Worm (Caenorhabditis elegans) whole organism, L3 larva: ENCODE results near the gene fip-1.

Experiments
- R02D3.7 ChIP-seq: fragments of 150-350 bp; optimal IDR thresholded peaks from 2 replicates; lab custom pipeline; 2014; ENCODE audit warnings: missing biosample characterization, missing genetic modification characterization
- ZK546.5 ChIP-seq: sonication (generic microtip); optimal IDR thresholded peaks from 2 replicates; lab custom pipeline; 2017; ENCODE audit warnings: missing biosample characterization, missing genetic modification characterization
- aly-2 ChIP-seq: fragments of 150-350 bp; optimal IDR thresholded peaks from 2 replicates; lab custom pipeline; 2014; ENCODE audit warnings: missing biosample characterization, missing genetic modification characterization
- ama-1 ChIP-seq: fragments of 150-350 bp; optimal IDR thresholded peaks from 2 replicates; lab custom pipeline; 2018
- ceh-16 ChIP-seq: sonication (generic microtip); optimal IDR thresholded peaks from 2 replicates; lab custom pipeline; 2017; ENCODE audit warnings: missing biosample characterization, missing genetic modification characterization
- ceh-28 ChIP-seq: fragments of 150-350 bp; optimal IDR thresholded peaks from 2 replicates; lab custom pipeline; 2014; ENCODE audit warnings: missing biosample characterization, missing genetic modification reagents, missing genetic modification characterization
- ceh-82 ChIP-seq: fragments of 150-350 bp; optimal IDR thresholded peaks from 2 replicates; lab custom pipeline; 2014; ENCODE audit warnings: missing biosample characterization, missing genetic modification characterization
- ceh-9 ChIP-seq: sonication (generic microtip); optimal IDR thresholded peaks from 2 replicates; lab custom pipeline; 2018; ENCODE audit warnings: missing biosample characterization, missing genetic modification characterization
- daf-12 ChIP-seq: fragments of 150-350 bp; optimal IDR thresholded peaks from 2 replicates; lab custom pipeline; 2014; ENCODE audit warnings: missing biosample characterization, missing genetic modification reagents, missing genetic modification characterization
- egl-27 ChIP-seq: sonication (generic microtip); optimal IDR thresholded peaks from 4 replicates; lab custom pipeline; 2017; ENCODE audit warnings: missing biosample characterization, missing genetic modification reagents, missing genetic modification characterization
- egl-5 ChIP-seq: fragments of 150-350 bp; optimal IDR thresholded peaks from 2 replicates; lab custom pipeline; 2017; ENCODE audit warnings: missing biosample characterization, missing genetic modification reagents, missing genetic modification characterization, inconsistent platforms
- elt-2 ChIP-seq: sonication (generic microtip); optimal IDR thresholded peaks from 2 replicates; lab custom pipeline; 2016; ENCODE audit warnings: missing genetic modification reagents, mild to moderate bottlenecking, missing genetic modification characterization, missing compliant biosample characterization
- elt-3 ChIP-seq, 3 experiments: fragments of 150-350 bp in 1 of 3; sonication (generic microtip) in 2 of 3; optimal IDR thresholded peaks; 2 replicates in 2 of 3; 4 replicates in 1 of 3; lab custom pipeline; 2014 to 2017; ENCODE audit warnings: missing biosample characterization in 3 of 3, missing genetic modification characterization in 3 of 3
- eor-1 ChIP-seq, 2 experiments: fragments of 150-350 bp; optimal IDR thresholded peaks; 2 replicates each; lab custom pipeline; 2014 to 2018; ENCODE audit warnings: missing biosample characterization in 2 of 2, missing genetic modification characterization in 2 of 2
- fkh-10 ChIP-seq: sonication (generic microtip); optimal IDR thresholded peaks from 2 replicates; lab custom pipeline; 2017; ENCODE audit warnings: missing biosample characterization, missing genetic modification reagents, missing genetic modification characterization
- fkh-2 ChIP-seq: fragments of 150-350 bp; optimal IDR thresholded peaks from 2 replicates; lab custom pipeline; 2014; ENCODE audit warnings: missing biosample characterization, missing genetic modification reagents, missing genetic modification characterization
- fos-1 ChIP-seq: fragments of 150-350 bp; optimal IDR thresholded peaks from 2 replicates; lab custom pipeline; 2014; ENCODE audit warnings: missing biosample characterization, missing genetic modification characterization
- hmg-11 ChIP-seq: sonication (generic microtip); optimal IDR thresholded peaks from 2 replicates; lab custom pipeline; 2016; ENCODE audit warnings: missing genetic modification characterization, missing compliant biosample characterization
- jun-1 ChIP-seq: fragments of 150-350 bp; optimal IDR thresholded peaks from 2 replicates; lab custom pipeline; 2014; ENCODE audit warnings: missing biosample characterization, missing genetic modification reagents, missing genetic modification characterization
- lin-39 ChIP-seq: fragments of 150-350 bp; optimal IDR thresholded peaks from 2 replicates; lab custom pipeline; 2018; ENCODE audit warnings: missing biosample characterization, missing genetic modification reagents, missing genetic modification characterization
- mdl-1 ChIP-seq: fragments of 150-350 bp; optimal IDR thresholded peaks from 2 replicates; lab custom pipeline; 2014; ENCODE audit warnings: missing biosample characterization, missing genetic modification characterization
- mml-1 ChIP-seq: fragments of 150-350 bp; sonication (generic microtip); optimal IDR thresholded peaks from 3 replicates; lab custom pipeline; 2014; ENCODE audit warnings: missing biosample characterization, missing genetic modification characterization
- nfya-1 ChIP-seq: sonication (generic microtip); optimal IDR thresholded peaks from 2 replicates; lab custom pipeline; 2017; ENCODE audit warnings: missing genetic modification characterization, mild to moderate bottlenecking, missing compliant biosample characterization, antibody characterized with exemption, moderate library complexity; ENCODE audit not compliant: insufficient read depth
- nhr-11 ChIP-seq: fragments of 150-350 bp; optimal IDR thresholded peaks from 2 replicates; lab custom pipeline; 2014; ENCODE audit warnings: missing biosample characterization, missing genetic modification characterization
- nhr-12 ChIP-seq: fragments of 150-350 bp; optimal IDR thresholded peaks from 2 replicates; lab custom pipeline; 2014; ENCODE audit warnings: missing biosample characterization, missing genetic modification characterization
- nhr-237 ChIP-seq: fragments of 150-350 bp; optimal IDR thresholded peaks from 2 replicates; lab custom pipeline; 2014; ENCODE audit warnings: missing biosample characterization, missing genetic modification characterization
- nhr-25 ChIP-seq: sonication (generic microtip); optimal IDR thresholded peaks from 2 replicates; lab custom pipeline; 2017; ENCODE audit warnings: missing biosample characterization, missing genetic modification characterization
- nhr-28 ChIP-seq: fragments of 150-350 bp; optimal IDR thresholded peaks from 2 replicates; lab custom pipeline; 2014; ENCODE audit warnings: missing biosample characterization, missing genetic modification characterization
- nhr-43 ChIP-seq: sonication (generic microtip); optimal IDR thresholded peaks from 2 replicates; lab custom pipeline; 2016; ENCODE audit warnings: mild to moderate bottlenecking, missing genetic modification characterization, missing compliant biosample characterization; ENCODE audit not compliant: poor library complexity, severe bottlenecking
- nhr-67 ChIP-seq: fragments of 150-350 bp; optimal IDR thresholded peaks from 2 replicates; lab custom pipeline; 2014; ENCODE audit warnings: missing biosample characterization, missing genetic modification characterization
- nhr-76 ChIP-seq: fragments of 150-350 bp; sonication (generic microtip); optimal IDR thresholded peaks from 5 replicates; lab custom pipeline; 2014; ENCODE audit warnings: missing biosample characterization, missing genetic modification characterization
- nhr-77 ChIP-seq: fragments of 150-350 bp; optimal IDR thresholded peaks from 2 replicates; lab custom pipeline; 2014; ENCODE audit warnings: missing biosample characterization, missing genetic modification characterization
- pha-4 ChIP-seq: fragments of 150-350 bp; optimal IDR thresholded peaks from 2 replicates; lab custom pipeline; 2014; ENCODE audit warnings: missing biosample characterization, missing genetic modification reagents, missing genetic modification characterization
- pqm-1 ChIP-seq: fragments of 150-350 bp; optimal IDR thresholded peaks from 2 replicates; lab custom pipeline; 2017; ENCODE audit warnings: missing biosample characterization, missing genetic modification characterization, inconsistent platforms
- sea-2 ChIP-seq: fragments of 150-350 bp; sonication (generic microtip); optimal IDR thresholded peaks from 4 replicates; lab custom pipeline; 2014; ENCODE audit warnings: missing biosample characterization, missing genetic modification reagents, missing genetic modification characterization
- skn-1 ChIP-seq: fragments of 150-350 bp; optimal IDR thresholded peaks from 2 replicates; lab custom pipeline; 2014; ENCODE audit warnings: missing biosample characterization, missing genetic modification characterization
- snpc-4 ChIP-seq: fragments of 150-350 bp; optimal IDR thresholded peaks from 2 replicates; lab custom pipeline; 2014; ENCODE audit warnings: missing biosample characterization, missing genetic modification characterization
- tbx-2 ChIP-seq: sonication (generic microtip); optimal IDR thresholded peaks from 2 replicates; lab custom pipeline; 2016; ENCODE audit warnings: mild to moderate bottlenecking, missing genetic modification characterization, missing compliant biosample characterization
- unc-39 ChIP-seq: sonication (generic microtip); optimal IDR thresholded peaks from 4 replicates; lab custom pipeline; 2017; ENCODE audit warnings: missing biosample characterization, missing genetic modification characterization
- unc-62 ChIP-seq: fragments of 150-350 bp; sonication (generic microtip); optimal IDR thresholded peaks from 4 replicates; lab custom pipeline; 2014; ENCODE audit warnings: missing biosample characterization, missing genetic modification reagents, missing genetic modification characterization
- zag-1 ChIP-seq: fragments of 150-350 bp; optimal IDR thresholded peaks from 2 replicates; lab custom pipeline; 2014; ENCODE audit warnings: missing biosample characterization, missing genetic modification characterization
- ztf-11 ChIP-seq: fragments of 150-350 bp; optimal IDR thresholded peaks from 2 replicates; lab custom pipeline; 2014; ENCODE audit warnings: missing biosample characterization, missing genetic modification characterization
- ztf-4 ChIP-seq: fragments of 150-350 bp; optimal IDR thresholded peaks from 2 replicates; lab custom pipeline; 2014; ENCODE audit warnings: missing biosample characterization, missing genetic modification characterization

The fip-1 gene

DNA sequence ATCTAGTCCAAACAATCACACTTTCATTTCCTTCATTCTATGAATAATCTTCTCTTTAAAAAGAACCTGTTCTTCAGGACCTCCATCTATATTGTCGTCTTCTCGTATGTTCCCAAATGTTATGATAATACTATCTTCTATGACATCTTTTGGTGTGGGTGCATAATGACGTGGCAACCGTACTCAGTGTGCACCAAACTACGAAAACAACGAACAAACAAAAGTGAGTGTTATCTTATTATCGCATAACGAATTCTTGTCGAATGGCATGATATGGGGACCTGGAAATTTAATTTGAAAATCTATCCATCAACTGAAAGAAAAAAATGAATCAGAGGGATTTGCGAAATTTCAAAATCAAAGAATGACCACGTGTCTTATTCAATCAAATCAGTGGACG, 16.5 kb downstream of the fip-1 start:
- TF ChIP-seq nhr-67 (tag; lab: Kevin White, UChicago) (no peak), zag-1 (tag; lab: Kevin White, UChicago) (no peak), elt-2 (tag; lab: Kevin White, UChicago) (no peak), fkh-10 (GFP tag; lab: Kevin White, UChicago) (no peak), nhr-237 (tag; lab: Kevin White, UChicago) (no peak), ztf-4 (tag; lab: Kevin White, UChicago) (no peak), R02D3.7 (tag; lab: Kevin White, UChicago) (no peak), egl-5 (tag; lab: Kevin White, UChicago) (no peak), ceh-82 (tag; lab: Kevin White, UChicago) (no peak), hmg-11 (tag; lab: Kevin White, UChicago) (no peak), eor-1 (tag; optimal IDR thresholded peaks at IDR 0.05; lab: Kevin White, UChicago) (no peak), pha-4 (no peak), nhr-76 (tag; lab: Kevin White, UChicago) (no peak), skn-1 (tag; lab: Kevin White, UChicago) (no peak), pqm-1 (no peak), ZK546.5 (no peak), daf-12 (no peak), nfya-1 (no peak), nhr-25 (tag; lab: Kevin White, UChicago) (no peak), lin-39 (tag; lab: Kevin White, UChicago) (no peak)

- TF ChIP-seq elt-2 (tag; lab: Kevin White, UChicago) (peak; percentile 98), eor-1 (tag; optimal IDR thresholded peaks at IDR 0.05; lab: Kevin White, UChicago) (no peak), mml-1 (tag; lab: Kevin White, UChicago) (no peak), pqm-1 (peak; percentile 99), pha-4 (peak; percentile 70), skn-1 (tag; lab: Kevin White, UChicago) (peak; percentile 48), jun-1 (tag; lab: Kevin White, UChicago) (peak; percentile 75), elt-3 (tag; optimal IDR thresholded peaks at IDR 0.05; lab: Kevin White, UChicago) (no peak)
- TF ChIP-seq, all 47 proteins: peak for 5
Measured at ce11 chrIII:8656957-8657356, 17.4 kb downstream of the fip-1 start.

ce11 chrIII:8657676-8658366, 18.3 kb downstream of the fip-1 start:
- TF ChIP-seq fkh-2 (tag; lab: Kevin White, UChicago) = no peak
- TF ChIP-seq elt-2 (tag; lab: Kevin White, UChicago) = no peak
- no peak for TF ChIP-seq mml-1 (tag; lab: Kevin White, UChicago)
- TF ChIP-seq ama-1 (lab: Kevin White, UChicago) = no peak
- TF ChIP-seq sea-2 (GFP tag; lab: Kevin White, UChicago) = no peak
- TF ChIP-seq lin-39 (tag; lab: Kevin White, UChicago) = no peak
- no peak for TF ChIP-seq skn-1 (tag; lab: Kevin White, UChicago)
- TF ChIP-seq eor-1 (tag; optimal IDR thresholded peaks at IDR 0.05; lab: Kevin White, UChicago) = no peak
- no peak for TF ChIP-seq pha-4
- no peak for TF ChIP-seq nhr-43
- no peak for TF ChIP-seq ZK546.5
- no peak for TF ChIP-seq nhr-12
- TF ChIP-seq nhr-77 (tag; lab: Kevin White, UChicago) = no peak
- TF ChIP-seq tbx-2 = no peak
- TF ChIP-seq unc-39 = no peak

DNA sequence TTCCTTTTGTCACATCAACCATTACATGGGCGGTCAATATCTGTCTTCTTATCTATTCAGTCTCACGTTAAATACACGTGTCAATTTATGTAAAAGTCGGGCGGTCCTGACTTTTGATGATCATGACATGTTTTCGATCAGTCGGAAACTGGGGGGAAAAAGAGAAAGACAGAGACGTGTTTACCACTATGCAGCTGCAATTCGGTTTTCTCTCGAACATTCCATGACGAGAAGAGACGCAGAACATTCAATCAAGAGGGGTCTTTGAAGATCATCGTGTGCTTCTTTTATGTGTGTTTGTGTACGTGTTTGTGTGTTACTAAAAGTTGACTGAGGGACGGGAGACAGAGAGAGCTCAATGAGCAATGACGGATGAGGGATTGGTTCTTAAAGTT, 18.8 kb downstream of the fip-1 start:
- TF ChIP-seq pha-4 = peak; percentile 98
- TF ChIP-seq ceh-82 (tag; lab: Kevin White, UChicago) = no peak
- TF ChIP-seq nhr-237 (tag; lab: Kevin White, UChicago) = no peak
- no peak for TF ChIP-seq ceh-16
- TF ChIP-seq R02D3.7 (tag; lab: Kevin White, UChicago) = peak; percentile 33
- peak; percentile 78 for TF ChIP-seq mdl-1 (tag; lab: Kevin White, UChicago)
- no peak for TF ChIP-seq ztf-11
- no peak for TF ChIP-seq zag-1 (tag; lab: Kevin White, UChicago)
- no peak for TF ChIP-seq nhr-67 (tag; lab: Kevin White, UChicago)
- no peak for TF ChIP-seq aly-2 (tag; lab: Kevin White, UChicago)
- TF ChIP-seq egl-27 = peak; percentile 58
- no peak for TF ChIP-seq daf-12
- no peak for TF ChIP-seq nhr-28
- peak; percentile 80 for TF ChIP-seq skn-1 (tag; lab: Kevin White, UChicago)
- peak; percentile 92 for TF ChIP-seq nhr-25 (tag; lab: Kevin White, UChicago)
- TF ChIP-seq ceh-9 (tag; lab: Kevin White, UChicago) = no peak
- no peak for TF ChIP-seq unc-39
- TF ChIP-seq fos-1 = no peak
- TF ChIP-seq snpc-4 (tag; lab: Kevin White, UChicago) = peak; percentile 74
- TF ChIP-seq sea-2 (GFP tag; lab: Kevin White, UChicago) = no peak
- no peak for TF ChIP-seq nhr-77 (tag; lab: Kevin White, UChicago)
- TF ChIP-seq eor-1 (tag; optimal IDR thresholded peaks at IDR 0.05; lab: Kevin White, UChicago) = peak in 1 of 2 experiments; percentile 32
- peak; percentile 85 for TF ChIP-seq nfya-1
- peak; percentile 90 for TF ChIP-seq ama-1 (lab: Kevin White, UChicago)
- peak; percentile 66 for TF ChIP-seq ztf-4 (tag; lab: Kevin White, UChicago)
- TF ChIP-seq tbx-2 = peak; percentile 88
- no peak for TF ChIP-seq nhr-12
- TF ChIP-seq fkh-10 (GFP tag; lab: Kevin White, UChicago) = no peak
- TF ChIP-seq ZK546.5 = no peak
- peak; percentile 84 for TF ChIP-seq unc-62 (GFP tag; lab: Kevin White, UChicago)
- peak; percentile 78 for TF ChIP-seq nhr-11
- peak; percentile 79 for TF ChIP-seq ceh-28
- peak; percentile 79 for TF ChIP-seq mml-1 (tag; lab: Kevin White, UChicago)
